Worm (Caenorhabditis elegans): ENCODE results near the gene C35B8.3.

- TF ChIP-seq skn-1 (tag; optimal IDR thresholded peaks at IDR 0.05) (no peak), fos-1 (tag; optimal IDR thresholded peaks at IDR 0.05) (no peak), nhr-77 (tag; optimal IDR thresholded peaks at IDR 0.05) (no peak), hpl-2 (GFP tag; optimal IDR thresholded peaks at IDR 0.05) (no peak)
Measured at ce11 chrX:9174409-9174808, 39.3 kb upstream of the C35B8.3 start, which contains the start of gene B0563.8.
